Worm (Caenorhabditis elegans) whole organism, L2 larva: Measurements from ENCODE around the gene ncx-7.

Experiments
- ZK546.5 ChIP-seq: sonication (generic microtip); optimal IDR thresholded peaks from 2 replicates; lab custom pipeline; 2017; ENCODE audit warnings: missing biosample characterization, missing genetic modification characterization
- alr-1 ChIP-seq: fragments of 150-350 bp; optimal IDR thresholded peaks from 2 replicates; lab custom pipeline; 2014; ENCODE audit warnings: missing biosample characterization, missing genetic modification characterization
- ama-1 ChIP-seq: fragments of 150-350 bp; optimal IDR thresholded peaks from 2 replicates; lab custom pipeline; 2018; ENCODE audit warnings: inconsistent platforms
- ceh-16 ChIP-seq: fragments of 150-350 bp; optimal IDR thresholded peaks from 2 replicates; lab custom pipeline; 2014; ENCODE audit warnings: missing biosample characterization, missing genetic modification characterization
- ceh-82 ChIP-seq: fragments of 150-350 bp; optimal IDR thresholded peaks from 2 replicates; lab custom pipeline; 2014; ENCODE audit warnings: missing biosample characterization, missing genetic modification characterization
- egl-27 ChIP-seq: sonication (generic microtip); optimal IDR thresholded peaks from 3 replicates; lab custom pipeline; 2017; ENCODE audit warnings: missing biosample characterization, missing genetic modification reagents, missing genetic modification characterization
- elt-3 ChIP-seq: sonication (generic microtip); optimal IDR thresholded peaks from 2 replicates; lab custom pipeline; 2017; ENCODE audit warnings: missing biosample characterization, missing genetic modification characterization
- lsy-2 ChIP-seq, 2 experiments: fragments of 150-350 bp in 1 of 2; sonication (generic microtip) in 1 of 2; optimal IDR thresholded peaks; 2 replicates each; lab custom pipeline; 2014 to 2017; ENCODE audit warnings: missing biosample characterization in 2 of 2, missing genetic modification characterization in 2 of 2
- nhr-12 ChIP-seq: fragments of 150-350 bp; optimal IDR thresholded peaks from 2 replicates; lab custom pipeline; 2014; ENCODE audit warnings: missing biosample characterization, missing genetic modification characterization
- nhr-25 ChIP-seq: fragments of 150-350 bp; sonication (generic microtip); optimal IDR thresholded peaks from 3 replicates; lab custom pipeline; 2014; ENCODE audit warnings: missing biosample characterization, missing genetic modification characterization
- sem-4 ChIP-seq: fragments of 150-350 bp; optimal IDR thresholded peaks from 2 replicates; lab custom pipeline; 2014; ENCODE audit warnings: missing biosample characterization, missing genetic modification reagents, missing genetic modification characterization
- unc-62 ChIP-seq: fragments of 150-350 bp; optimal IDR thresholded peaks from 2 replicates; lab custom pipeline; 2014; ENCODE audit warnings: missing biosample characterization, missing genetic modification reagents, missing genetic modification characterization
- ztf-11 ChIP-seq: sonication (generic microtip); optimal IDR thresholded peaks from 2 replicates; lab custom pipeline; 2017; ENCODE audit warnings: missing biosample characterization, missing genetic modification characterization

- TF ChIP-seq ZK546.5 (tag; lab: Kevin White, UChicago): no peak
- no peak for TF ChIP-seq ceh-16 (tag; lab: Kevin White, UChicago)
- TF ChIP-seq ztf-11 (tag; lab: Kevin White, UChicago): no peak
- TF ChIP-seq ama-1 (lab: Kevin White, UChicago): no peak
- TF ChIP-seq nhr-12 (tag; lab: Kevin White, UChicago): no peak
- no peak for TF ChIP-seq alr-1 (tag; lab: Kevin White, UChicago)
- no peak for TF ChIP-seq nhr-25 (tag; lab: Kevin White, UChicago)
- no peak for TF ChIP-seq lsy-2 (tag; optimal IDR thresholded peaks at IDR 0.05; lab: Kevin White, UChicago)
- TF ChIP-seq sem-4 (tag; lab: Kevin White, UChicago): no peak
- no peak for TF ChIP-seq ceh-82 (tag; lab: Kevin White, UChicago)
- TF ChIP-seq unc-62 (GFP tag; lab: Kevin White, UChicago): no peak
- TF ChIP-seq egl-27 (tag; lab: Kevin White, UChicago): no peak
- TF ChIP-seq elt-3 (tag; lab: Kevin White, UChicago): no peak
These were observed 38.8 kb upstream of the ncx-7 start, which contains the start of gene rmd-1 for ce11 chrIII:9758848-9759247.
